Worm (Caenorhabditis elegans) whole organism, L3 larva: Measurements from ENCODE around the gene Y53G8B.2.

Experiments
- ama-1 ChIP-seq: fragments of 150-350 bp; optimal IDR thresholded peaks from 2 replicates; lab custom pipeline; 2018
- ceh-28 ChIP-seq: fragments of 150-350 bp; optimal IDR thresholded peaks from 2 replicates; lab custom pipeline; 2014; ENCODE audit warnings: missing biosample characterization, missing genetic modification reagents, missing genetic modification characterization
- ceh-82 ChIP-seq: fragments of 150-350 bp; optimal IDR thresholded peaks from 2 replicates; lab custom pipeline; 2014; ENCODE audit warnings: missing biosample characterization, missing genetic modification characterization
- daf-12 ChIP-seq: fragments of 150-350 bp; optimal IDR thresholded peaks from 2 replicates; lab custom pipeline; 2014; ENCODE audit warnings: missing biosample characterization, missing genetic modification reagents, missing genetic modification characterization
- egl-27 ChIP-seq: sonication (generic microtip); optimal IDR thresholded peaks from 4 replicates; lab custom pipeline; 2017; ENCODE audit warnings: missing biosample characterization, missing genetic modification reagents, missing genetic modification characterization
- elt-2 ChIP-seq: sonication (generic microtip); optimal IDR thresholded peaks from 2 replicates; lab custom pipeline; 2016; ENCODE audit warnings: missing genetic modification reagents, mild to moderate bottlenecking, missing genetic modification characterization, missing compliant biosample characterization
- elt-3 ChIP-seq, 3 experiments: fragments of 150-350 bp in 1 of 3; sonication (generic microtip) in 2 of 3; optimal IDR thresholded peaks; 2 replicates in 2 of 3; 4 replicates in 1 of 3; lab custom pipeline; 2014 to 2017; ENCODE audit warnings: missing biosample characterization in 3 of 3, missing genetic modification characterization in 3 of 3
- eor-1 ChIP-seq, 2 experiments: fragments of 150-350 bp; optimal IDR thresholded peaks; 2 replicates each; lab custom pipeline; 2014 to 2018; ENCODE audit warnings: missing biosample characterization in 2 of 2, missing genetic modification characterization in 2 of 2
- fkh-2 ChIP-seq: fragments of 150-350 bp; optimal IDR thresholded peaks from 2 replicates; lab custom pipeline; 2014; ENCODE audit warnings: missing biosample characterization, missing genetic modification reagents, missing genetic modification characterization
- fos-1 ChIP-seq: fragments of 150-350 bp; optimal IDR thresholded peaks from 2 replicates; lab custom pipeline; 2014; ENCODE audit warnings: missing biosample characterization, missing genetic modification characterization
- hmg-11 ChIP-seq: sonication (generic microtip); optimal IDR thresholded peaks from 2 replicates; lab custom pipeline; 2016; ENCODE audit warnings: missing genetic modification characterization, missing compliant biosample characterization
- jun-1 ChIP-seq: fragments of 150-350 bp; optimal IDR thresholded peaks from 2 replicates; lab custom pipeline; 2014; ENCODE audit warnings: missing biosample characterization, missing genetic modification reagents, missing genetic modification characterization
- lsy-12 ChIP-seq: sonication (generic microtip); optimal IDR thresholded peaks from 2 replicates; lab custom pipeline; 2016; ENCODE audit warnings: mild to moderate bottlenecking, missing genetic modification characterization, missing compliant biosample characterization
- mdl-1 ChIP-seq: fragments of 150-350 bp; optimal IDR thresholded peaks from 2 replicates; lab custom pipeline; 2014; ENCODE audit warnings: missing biosample characterization, missing genetic modification characterization
- nfya-1 ChIP-seq: sonication (generic microtip); optimal IDR thresholded peaks from 2 replicates; lab custom pipeline; 2017; ENCODE audit warnings: missing genetic modification characterization, mild to moderate bottlenecking, missing compliant biosample characterization, antibody characterized with exemption, moderate library complexity; ENCODE audit not compliant: insufficient read depth
- nhr-11 ChIP-seq: fragments of 150-350 bp; optimal IDR thresholded peaks from 2 replicates; lab custom pipeline; 2014; ENCODE audit warnings: missing biosample characterization, missing genetic modification characterization
- nhr-12 ChIP-seq: fragments of 150-350 bp; optimal IDR thresholded peaks from 2 replicates; lab custom pipeline; 2014; ENCODE audit warnings: missing biosample characterization, missing genetic modification characterization
- nhr-237 ChIP-seq: fragments of 150-350 bp; optimal IDR thresholded peaks from 2 replicates; lab custom pipeline; 2014; ENCODE audit warnings: missing biosample characterization, missing genetic modification characterization
- nhr-28 ChIP-seq: fragments of 150-350 bp; optimal IDR thresholded peaks from 2 replicates; lab custom pipeline; 2014; ENCODE audit warnings: missing biosample characterization, missing genetic modification characterization
- nhr-43 ChIP-seq: sonication (generic microtip); optimal IDR thresholded peaks from 2 replicates; lab custom pipeline; 2016; ENCODE audit warnings: mild to moderate bottlenecking, missing genetic modification characterization, missing compliant biosample characterization; ENCODE audit not compliant: poor library complexity, severe bottlenecking
- pha-4 ChIP-seq: fragments of 150-350 bp; optimal IDR thresholded peaks from 2 replicates; lab custom pipeline; 2014; ENCODE audit warnings: missing biosample characterization, missing genetic modification reagents, missing genetic modification characterization
- pqm-1 ChIP-seq: fragments of 150-350 bp; optimal IDR thresholded peaks from 2 replicates; lab custom pipeline; 2017; ENCODE audit warnings: missing biosample characterization, missing genetic modification characterization, inconsistent platforms
- sea-2 ChIP-seq: fragments of 150-350 bp; sonication (generic microtip); optimal IDR thresholded peaks from 4 replicates; lab custom pipeline; 2014; ENCODE audit warnings: missing biosample characterization, missing genetic modification reagents, missing genetic modification characterization
- skn-1 ChIP-seq: fragments of 150-350 bp; optimal IDR thresholded peaks from 2 replicates; lab custom pipeline; 2014; ENCODE audit warnings: missing biosample characterization, missing genetic modification characterization
- snpc-4 ChIP-seq: fragments of 150-350 bp; optimal IDR thresholded peaks from 2 replicates; lab custom pipeline; 2014; ENCODE audit warnings: missing biosample characterization, missing genetic modification characterization
- tbx-2 ChIP-seq: sonication (generic microtip); optimal IDR thresholded peaks from 2 replicates; lab custom pipeline; 2016; ENCODE audit warnings: mild to moderate bottlenecking, missing genetic modification characterization, missing compliant biosample characterization
- unc-62 ChIP-seq: fragments of 150-350 bp; sonication (generic microtip); optimal IDR thresholded peaks from 4 replicates; lab custom pipeline; 2014; ENCODE audit warnings: missing biosample characterization, missing genetic modification reagents, missing genetic modification characterization
- zag-1 ChIP-seq: fragments of 150-350 bp; optimal IDR thresholded peaks from 2 replicates; lab custom pipeline; 2014; ENCODE audit warnings: missing biosample characterization, missing genetic modification characterization
- ztf-11 ChIP-seq: fragments of 150-350 bp; optimal IDR thresholded peaks from 2 replicates; lab custom pipeline; 2014; ENCODE audit warnings: missing biosample characterization, missing genetic modification characterization
- ztf-4 ChIP-seq: fragments of 150-350 bp; optimal IDR thresholded peaks from 2 replicates; lab custom pipeline; 2014; ENCODE audit warnings: missing biosample characterization, missing genetic modification characterization

Y53G8B.2 gene

DNA sequence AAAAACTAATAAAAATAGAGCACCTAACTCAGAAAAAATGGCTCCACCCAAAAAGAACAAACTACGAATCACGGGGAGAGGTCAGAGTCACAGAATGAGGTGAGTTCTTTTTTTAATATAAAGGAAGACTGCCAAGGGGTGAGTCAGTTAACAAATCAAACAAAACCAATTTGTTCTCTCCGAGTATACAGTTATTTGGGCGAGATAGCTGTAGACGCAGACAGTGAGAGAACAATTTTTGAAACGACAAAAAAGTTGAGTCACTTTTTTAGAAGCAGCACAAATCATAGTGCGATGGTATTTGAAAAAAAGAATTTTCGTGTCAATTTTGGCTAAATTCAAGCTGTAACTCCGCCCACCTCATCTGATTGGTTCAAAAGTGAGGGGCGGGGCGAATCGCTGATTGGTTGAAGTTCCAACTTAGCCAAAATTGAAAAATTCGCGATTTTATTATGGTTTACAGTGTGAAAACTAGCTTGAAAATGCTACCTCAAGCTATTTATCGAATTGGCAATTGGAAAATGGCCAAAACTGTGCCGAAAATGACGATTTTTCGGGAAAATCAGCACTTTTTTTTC, 20.5 kb upstream of the Y53G8B.2 start:
- no peak for TF ChIP-seq ceh-82 (tag; lab: Kevin White, UChicago)
- TF ChIP-seq nhr-237 (tag; lab: Kevin White, UChicago) = no peak
- no peak for TF ChIP-seq elt-2 (tag; lab: Kevin White, UChicago)
- no peak for TF ChIP-seq elt-3 (tag; optimal IDR thresholded peaks at IDR 0.05; lab: Kevin White, UChicago)
- TF ChIP-seq pha-4 = peak; percentile 83
- no peak for TF ChIP-seq skn-1
- peak; percentile 81 for TF ChIP-seq nfya-1 (tag; lab: Kevin White, UChicago)
- no peak for TF ChIP-seq ztf-4 (tag; lab: Kevin White, UChicago)
- TF ChIP-seq unc-62 (GFP tag; lab: Kevin White, UChicago) = no peak
- TF ChIP-seq nhr-11 (tag; lab: Kevin White, UChicago) = no peak
- TF ChIP-seq nhr-28 (tag; lab: Kevin White, UChicago) = no peak
- TF ChIP-seq egl-27 (tag; lab: Kevin White, UChicago) = no peak
- TF ChIP-seq hmg-11 (tag; lab: Kevin White, UChicago) = no peak
- TF ChIP-seq, all 47 proteins: peak for 2

DNA sequence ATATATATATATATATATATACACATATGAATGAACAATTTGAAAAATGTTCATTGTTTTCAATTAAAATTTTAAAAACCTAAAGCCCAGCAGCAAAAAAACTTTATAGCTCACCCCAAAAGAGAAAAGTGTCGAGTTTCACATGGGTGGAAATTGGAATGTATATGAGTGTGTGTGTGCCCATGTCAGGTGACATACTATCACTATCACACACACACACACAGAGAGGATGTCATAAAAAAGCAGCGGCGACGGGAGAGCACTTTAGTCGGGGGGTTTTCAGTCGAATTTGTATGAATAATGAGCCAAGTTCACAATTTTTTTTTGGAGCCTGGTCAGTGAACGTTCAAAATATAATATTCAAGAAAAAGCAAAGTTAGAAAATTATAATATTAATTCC, 16.2 kb upstream of the Y53G8B.2 start:
- peak; percentile 76 for TF ChIP-seq elt-2 (tag; lab: Kevin White, UChicago)
- peak; percentile 71 for TF ChIP-seq pqm-1 (tag; lab: Kevin White, UChicago)
- TF ChIP-seq tbx-2 (tag; lab: Kevin White, UChicago) = no peak
- peak; percentile 50 for TF ChIP-seq jun-1 (tag; lab: Kevin White, UChicago)
- TF ChIP-seq pha-4 = peak; percentile 23
- TF ChIP-seq lsy-12 = no peak
- TF ChIP-seq, all 47 proteins: peak for 4

DNA sequence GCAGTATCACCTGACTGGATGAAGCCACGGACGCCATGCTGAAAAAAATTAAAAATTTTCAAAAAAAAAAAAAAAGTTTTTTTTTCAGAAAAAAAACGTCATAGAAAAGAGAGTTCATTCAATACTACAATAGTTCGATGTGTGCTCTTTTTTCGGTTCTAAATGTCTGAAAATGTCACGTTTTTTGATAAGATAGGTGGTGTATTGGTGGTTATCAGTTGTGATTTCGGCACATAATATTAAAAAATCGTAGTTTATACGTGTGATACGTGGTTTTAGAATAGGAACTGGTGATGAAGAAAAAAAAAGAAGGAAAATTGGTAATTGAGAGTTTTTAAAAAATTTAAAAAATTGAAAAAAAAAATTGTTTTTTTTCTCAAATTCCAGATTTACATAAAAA, 13.2 kb upstream of the Y53G8B.2 start:
- TF ChIP-seq pqm-1 (tag; lab: Kevin White, UChicago) = peak; percentile 97
- TF ChIP-seq sea-2 (GFP tag; lab: Kevin White, UChicago) = no peak
- peak; percentile 93 for TF ChIP-seq elt-2 (tag; lab: Kevin White, UChicago)
- TF ChIP-seq mdl-1 (tag; lab: Kevin White, UChicago) = peak; percentile 23

DNA sequence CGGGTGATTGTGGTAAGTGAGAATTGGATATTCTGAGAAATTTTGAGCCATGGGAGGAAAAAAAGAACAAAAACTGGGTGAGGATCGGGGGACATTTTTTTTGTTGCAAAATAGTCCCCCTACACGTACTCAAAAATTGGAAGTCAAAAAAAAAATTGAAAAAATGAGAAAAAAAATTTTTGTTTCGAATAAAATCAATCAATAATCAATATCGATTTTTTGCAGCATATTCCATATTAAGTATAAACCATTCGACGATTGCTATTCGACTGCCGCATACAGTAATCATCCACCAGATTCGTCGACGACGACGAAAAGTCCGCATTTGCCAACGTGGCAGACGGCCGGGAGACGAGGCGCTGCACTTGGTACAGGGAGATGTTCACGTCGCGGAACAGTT, 8.9 kb upstream of the Y53G8B.2 start:
- TF ChIP-seq ceh-28 (tag; lab: Kevin White, UChicago) (peak; percentile 58), pqm-1 (tag; lab: Kevin White, UChicago) (no peak)
- TF ChIP-seq, all 47 proteins: peak for 1

DNA sequence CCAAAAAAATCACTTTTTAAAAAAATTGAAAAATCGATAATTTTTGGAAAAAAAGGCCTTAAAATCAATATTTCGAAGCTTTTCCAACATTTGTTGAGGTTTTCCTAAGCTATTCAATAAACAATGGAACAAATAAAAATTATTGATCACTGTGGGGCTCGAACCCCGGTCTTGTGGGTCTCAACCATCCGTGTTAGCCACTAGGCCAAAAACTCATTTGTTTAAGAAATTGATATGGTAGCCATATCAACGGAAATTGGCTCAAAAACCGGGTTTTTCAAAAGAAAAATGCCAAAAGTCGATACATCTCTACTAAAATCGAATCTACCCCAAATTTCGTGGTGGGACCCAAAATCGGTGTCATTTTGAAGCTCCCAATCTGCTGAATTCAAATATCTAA, 8.2 kb upstream of the Y53G8B.2 start:
- TF ChIP-seq skn-1 (no peak), elt-2 (tag; lab: Kevin White, UChicago) (peak; percentile 23)

DNA sequence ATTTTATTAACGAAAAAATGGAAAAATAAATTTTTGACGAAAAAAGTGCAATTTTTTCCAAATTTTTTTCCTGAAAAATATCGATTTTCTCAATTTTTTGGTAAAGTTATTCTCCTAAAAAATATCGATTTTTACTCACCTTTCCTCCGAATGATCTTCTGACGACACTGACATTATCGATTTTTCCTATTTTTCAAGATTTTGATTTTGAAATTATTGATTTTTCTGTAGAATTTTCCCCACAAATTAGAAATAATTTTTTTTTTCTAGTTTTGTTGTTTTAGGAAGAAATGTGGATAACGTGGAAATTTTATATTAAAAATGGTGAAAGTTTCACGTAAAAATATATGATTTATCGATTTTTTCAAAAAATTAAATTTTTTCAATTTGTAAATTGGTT, 7.8 kb upstream of the Y53G8B.2 start:
- TF ChIP-seq jun-1 (tag; lab: Kevin White, UChicago) (no peak), ceh-28 (tag; lab: Kevin White, UChicago) (peak; percentile 86), egl-27 (tag; lab: Kevin White, UChicago) (no peak), nhr-12 (no peak), nhr-237 (tag; lab: Kevin White, UChicago) (no peak), snpc-4 (tag; lab: Kevin White, UChicago) (no peak), nhr-43 (tag; lab: Kevin White, UChicago) (no peak)
- TF ChIP-seq, all 47 proteins: peak for 1

DNA sequence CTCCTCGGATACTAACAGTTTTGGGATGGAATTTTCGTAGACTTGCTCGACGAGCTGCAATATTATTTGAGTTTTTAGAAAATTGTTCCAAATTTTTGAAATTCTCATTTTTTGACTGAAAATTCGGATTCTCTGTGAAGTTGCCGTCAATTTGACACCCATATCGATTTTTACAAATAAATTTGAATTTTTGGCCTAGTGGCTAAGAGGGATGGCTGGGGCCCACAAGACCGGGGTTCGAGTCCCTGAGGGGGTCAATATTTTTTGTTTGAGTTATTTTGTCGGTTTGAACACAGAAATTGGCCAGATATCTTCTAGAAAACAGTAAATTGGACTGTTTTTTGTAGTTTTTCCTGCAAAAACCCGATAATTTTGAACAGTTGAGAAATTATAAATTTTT, 6.9 kb upstream of the Y53G8B.2 start:
- TF ChIP-seq elt-2 (tag; lab: Kevin White, UChicago) (no peak), nhr-28 (tag; lab: Kevin White, UChicago) (no peak), fkh-2 (no peak), ztf-11 (no peak), sea-2 (GFP tag; lab: Kevin White, UChicago) (no peak), tbx-2 (tag; lab: Kevin White, UChicago) (no peak), fos-1 (no peak), snpc-4 (tag; lab: Kevin White, UChicago) (no peak), jun-1 (tag; lab: Kevin White, UChicago) (no peak), ama-1 (lab: Kevin White, UChicago) (no peak), eor-1 (tag; optimal IDR thresholded peaks at IDR 0.05; lab: Kevin White, UChicago) (no peak), zag-1 (no peak), daf-12 (tag; lab: Kevin White, UChicago) (no peak)
